Worm (Caenorhabditis elegans) whole organism, early embryonic: ENCODE measurements around the gene R13A1.10.

Source experiments
- B0310.2 ChIP-seq: sonication (generic microtip); optimal IDR thresholded peaks from 2 replicates; lab custom pipeline; 2016; ENCODE audit warnings: mild to moderate bottlenecking, missing genetic modification characterization, missing compliant biosample characterization
- F13C5.2 ChIP-seq: sonication (generic microtip); optimal IDR thresholded peaks from 2 replicates; lab custom pipeline; 2017; ENCODE audit warnings: mild to moderate bottlenecking, missing genetic modification characterization, inconsistent platforms, missing compliant biosample characterization
- aly-1 ChIP-seq: sonication (generic microtip); optimal IDR thresholded peaks from 2 replicates; lab custom pipeline; 2016; ENCODE audit warnings: missing genetic modification characterization, missing compliant biosample characterization
- ama-1 ChIP-seq: fragments of 150-350 bp; optimal IDR thresholded peaks from 2 replicates; lab custom pipeline; 2014
- ceh-13 ChIP-seq: fragments of 200-800 bp; sonication (Bioruptor generic); optimal IDR thresholded peaks from 2 replicates; lab custom pipeline; 2018; ENCODE audit warnings: mild to moderate bottlenecking, missing genetic modification characterization, missing compliant biosample characterization
- ceh-36 ChIP-seq: sonication (generic microtip); optimal IDR thresholded peaks from 2 replicates; lab custom pipeline; 2016; ENCODE audit warnings: missing genetic modification characterization, inconsistent platforms, missing compliant biosample characterization
- ets-7 ChIP-seq: sonication (generic microtip); optimal IDR thresholded peaks from 2 replicates; lab custom pipeline; 2016; ENCODE audit warnings: missing genotype, missing genetic modification characterization, missing compliant biosample characterization
- flt-1 ChIP-seq: fragments of 200-800 bp; sonication (Bioruptor generic); IDR thresholded peaks from 2 replicates; pipeline ENCODE4 v1.3.6; 2022; ENCODE audit warnings: missing genetic modification characterization, missing compliant biosample characterization
- hmbx-1 ChIP-seq: sonication (generic microtip); optimal IDR thresholded peaks from 2 replicates; lab custom pipeline; 2016; ENCODE audit warnings: mild to moderate bottlenecking, missing genetic modification characterization, missing compliant biosample characterization
- hmg-4 ChIP-seq: fragments of 200-800 bp; sonication (Bioruptor generic); optimal IDR thresholded peaks from 2 replicates; lab custom pipeline; 2018; ENCODE audit warnings: mild to moderate bottlenecking, missing genetic modification characterization, missing compliant biosample characterization
- hnd-1 ChIP-seq: sonication (generic microtip); optimal IDR thresholded peaks from 2 replicates; lab custom pipeline; 2016; ENCODE audit warnings: missing genetic modification characterization, missing compliant biosample characterization
- pes-1 ChIP-seq: fragments of 200-800 bp; sonication (Bioruptor generic); IDR thresholded peaks from 2 replicates; pipeline ENCODE4 v1.3.6; 2022; ENCODE audit warnings: missing genetic modification reagents, missing genetic modification characterization, missing compliant biosample characterization
- scrt-1 ChIP-seq: fragments of 200-800 bp; sonication (Bioruptor generic); IDR thresholded peaks from 2 replicates; pipeline ENCODE4 v1.3.6; 2022; ENCODE audit warnings: missing genetic modification characterization, missing compliant biosample characterization
- sea-1 ChIP-seq: fragments of 200-800 bp; sonication (Bioruptor generic); conservative IDR thresholded peaks from 2 replicates; pipeline ENCODE4 v1.3.6; 2022; ENCODE audit warnings: missing genetic modification characterization, missing compliant biosample characterization
- tbx-11 ChIP-seq: fragments of 200-800 bp; sonication (Bioruptor generic); IDR thresholded peaks from 2 replicates; pipeline ENCODE4 v1.3.6; 2022; ENCODE audit warnings: missing genetic modification characterization, missing compliant biosample characterization
- tbx-37 ChIP-seq: fragments of 200-800 bp; sonication (Bioruptor generic); conservative IDR thresholded peaks from 2 replicates; pipeline ENCODE4 v1.3.6; 2022; ENCODE audit warnings: missing genetic modification reagents, missing genetic modification characterization, missing compliant biosample characterization
- tra-4 ChIP-seq: sonication (generic microtip); optimal IDR thresholded peaks from 2 replicates; lab custom pipeline; 2017; ENCODE audit warnings: missing genetic modification characterization, missing compliant biosample characterization

Gene R13A1.10

ce11 chrIV:7230198-7230597 is 3.2 kb upstream of the R13A1.10 start, which contains the start of gene cap-1:
TSS of gene cap-1 (minus strand) at chrIV:7230223.
- TF ChIP-seq ama-1 (lab: Kevin White, UChicago) (no peak), F13C5.2 (tag; lab: Kevin White, UChicago) (peak; percentile 36), sea-1 (GFP tag; lab: Robert Waterston, UW) (no peak), scrt-1 (GFP tag; lab: Robert Waterston, UW) (no peak), B0310.2 (tag; lab: Kevin White, UChicago) (no peak), aly-1 (tag; lab: Kevin White, UChicago) (no peak), tbx-37 (peak; percentile 44; the same call in 1 of the 2 replicates), flt-1 (GFP tag; lab: Robert Waterston, UW) (no peak), tra-4 (tag; lab: Kevin White, UChicago) (no peak), hmbx-1 (tag; lab: Kevin White, UChicago) (no peak), ceh-36 (no peak)

ce11 chrIV:7228208-7228607 is 1.2 kb upstream of the R13A1.10 start, which contains the start of gene D2024.5:
TSS of gene D2024.5 (minus strand) at chrIV:7228308.
- no peak for TF ChIP-seq pes-1 (GFP tag; lab: Robert Waterston, UW)
- TF ChIP-seq ama-1 (lab: Kevin White, UChicago): no peak
- TF ChIP-seq ets-7 (tag; lab: Kevin White, UChicago): no peak
- TF ChIP-seq tra-4 (tag; lab: Kevin White, UChicago): no peak
- TF ChIP-seq sea-1 (GFP tag; lab: Robert Waterston, UW): no peak
- no peak for TF ChIP-seq B0310.2 (tag; lab: Kevin White, UChicago)
- TF ChIP-seq ceh-13 (GFP tag; lab: Kevin White, UChicago): no peak
- TF ChIP-seq flt-1 (GFP tag; lab: Robert Waterston, UW): no peak
- TF ChIP-seq tbx-11 (GFP tag; lab: Robert Waterston, UW): no peak
- no peak for TF ChIP-seq hmbx-1 (tag; lab: Kevin White, UChicago)
- TF ChIP-seq aly-1 (tag; lab: Kevin White, UChicago): no peak
- TF ChIP-seq ceh-36: no peak
- no peak for TF ChIP-seq tbx-37
- TF ChIP-seq hnd-1 (tag; lab: Kevin White, UChicago): no peak
- TF ChIP-seq hmg-4: no peak
- no peak for TF ChIP-seq F13C5.2 (tag; lab: Kevin White, UChicago)
- no peak for TF ChIP-seq scrt-1 (GFP tag; lab: Robert Waterston, UW)

- TF ChIP-seq hmbx-1 (tag; lab: Kevin White, UChicago) (no peak), scrt-1 (GFP tag; lab: Robert Waterston, UW) (no peak), hnd-1 (tag; lab: Kevin White, UChicago) (no peak), ceh-36 (no peak), B0310.2 (tag; lab: Kevin White, UChicago) (no peak), F13C5.2 (tag; lab: Kevin White, UChicago) (no peak), sea-1 (GFP tag; lab: Robert Waterston, UW) (no peak), tra-4 (tag; lab: Kevin White, UChicago) (no peak), ceh-13 (GFP tag; lab: Kevin White, UChicago) (no peak), tbx-37 (no peak), hmg-4 (no peak), flt-1 (GFP tag; lab: Robert Waterston, UW) (no peak), aly-1 (tag; lab: Kevin White, UChicago) (no peak), tbx-11 (GFP tag; lab: Robert Waterston, UW) (no peak), ets-7 (tag; lab: Kevin White, UChicago) (no peak), pes-1 (GFP tag; lab: Robert Waterston, UW) (no peak), ama-1 (lab: Kevin White, UChicago) (no peak)
Measured at ce11 chrIV:7222088-7222487, 4.9 kb downstream of the R13A1.10 start.

ce11 chrIV:7219398-7220087 is 7.4 kb downstream of the R13A1.10 start, which contains the start of the genes glb-23 and R13A1.1:
TSS of gene glb-23 (minus strand) at chrIV:7219498.
TSS of gene R13A1.1 (plus strand) at chrIV:7220037.
- TF ChIP-seq F13C5.2 (tag; lab: Kevin White, UChicago): no peak

ce11 chrIV:7216210-7216609 is 10.8 kb downstream of the R13A1.10 start:
- TF ChIP-seq hnd-1 (tag; lab: Kevin White, UChicago): no peak
- no peak for TF ChIP-seq B0310.2 (tag; lab: Kevin White, UChicago)
- no peak for TF ChIP-seq flt-1 (GFP tag; lab: Robert Waterston, UW)
- no peak for TF ChIP-seq ceh-36
- TF ChIP-seq tbx-37: no peak
- no peak for TF ChIP-seq hmg-4
- TF ChIP-seq aly-1 (tag; lab: Kevin White, UChicago): no peak
- no peak for TF ChIP-seq scrt-1 (GFP tag; lab: Robert Waterston, UW)
- TF ChIP-seq ama-1 (lab: Kevin White, UChicago): no peak
- TF ChIP-seq sea-1 (GFP tag; lab: Robert Waterston, UW): no peak
- no peak for TF ChIP-seq ets-7 (tag; lab: Kevin White, UChicago)
- no peak for TF ChIP-seq tbx-11 (GFP tag; lab: Robert Waterston, UW)
- no peak for TF ChIP-seq hmbx-1 (tag; lab: Kevin White, UChicago)
- no peak for TF ChIP-seq pes-1 (GFP tag; lab: Robert Waterston, UW)
- no peak for TF ChIP-seq tra-4 (tag; lab: Kevin White, UChicago)
- no peak for TF ChIP-seq ceh-13 (GFP tag; lab: Kevin White, UChicago)
- TF ChIP-seq F13C5.2 (tag; lab: Kevin White, UChicago): no peak

ce11 chrIV:7212769-7213168 is 14.2 kb downstream of the R13A1.10 start:
- TF ChIP-seq tra-4 (tag; lab: Kevin White, UChicago): no peak
- TF ChIP-seq ceh-36: no peak
- no peak for TF ChIP-seq scrt-1 (GFP tag; lab: Robert Waterston, UW)
- no peak for TF ChIP-seq hmg-4
- TF ChIP-seq B0310.2 (tag; lab: Kevin White, UChicago): no peak
- TF ChIP-seq hnd-1 (tag; lab: Kevin White, UChicago): no peak
- TF ChIP-seq tbx-11 (GFP tag; lab: Robert Waterston, UW): no peak
- TF ChIP-seq tbx-37: no peak
- TF ChIP-seq flt-1 (GFP tag; lab: Robert Waterston, UW): no peak
- TF ChIP-seq ceh-13 (GFP tag; lab: Kevin White, UChicago): no peak
- TF ChIP-seq aly-1 (tag; lab: Kevin White, UChicago): no peak
- no peak for TF ChIP-seq ets-7 (tag; lab: Kevin White, UChicago)
- TF ChIP-seq pes-1 (GFP tag; lab: Robert Waterston, UW): no peak
- TF ChIP-seq hmbx-1 (tag; lab: Kevin White, UChicago): no peak
